Worm (Caenorhabditis elegans) whole organism, early embryonic: ENCODE data around the gene ZK287.7.

Experiments
- B0310.2 ChIP-seq: sonication (generic microtip); optimal IDR thresholded peaks from 2 replicates; lab custom pipeline; 2016; ENCODE audit warnings: mild to moderate bottlenecking, missing genetic modification characterization, missing compliant biosample characterization
- F13C5.2 ChIP-seq: sonication (generic microtip); optimal IDR thresholded peaks from 2 replicates; lab custom pipeline; 2017; ENCODE audit warnings: mild to moderate bottlenecking, missing genetic modification characterization, inconsistent platforms, missing compliant biosample characterization
- aly-1 ChIP-seq: sonication (generic microtip); optimal IDR thresholded peaks from 2 replicates; lab custom pipeline; 2016; ENCODE audit warnings: missing genetic modification characterization, missing compliant biosample characterization
- ama-1 ChIP-seq: fragments of 150-350 bp; optimal IDR thresholded peaks from 2 replicates; lab custom pipeline; 2014
- ceh-13 ChIP-seq: fragments of 200-800 bp; sonication (Bioruptor generic); optimal IDR thresholded peaks from 2 replicates; lab custom pipeline; 2018; ENCODE audit warnings: mild to moderate bottlenecking, missing genetic modification characterization, missing compliant biosample characterization
- ceh-36 ChIP-seq: sonication (generic microtip); optimal IDR thresholded peaks from 2 replicates; lab custom pipeline; 2016; ENCODE audit warnings: missing genetic modification characterization, inconsistent platforms, missing compliant biosample characterization
- ets-7 ChIP-seq: sonication (generic microtip); optimal IDR thresholded peaks from 2 replicates; lab custom pipeline; 2016; ENCODE audit warnings: missing genotype, missing genetic modification characterization, missing compliant biosample characterization
- flt-1 ChIP-seq: fragments of 200-800 bp; sonication (Bioruptor generic); IDR thresholded peaks from 2 replicates; pipeline ENCODE4 v1.3.6; 2022; ENCODE audit warnings: missing genetic modification characterization, missing compliant biosample characterization
- hmbx-1 ChIP-seq: sonication (generic microtip); optimal IDR thresholded peaks from 2 replicates; lab custom pipeline; 2016; ENCODE audit warnings: mild to moderate bottlenecking, missing genetic modification characterization, missing compliant biosample characterization
- hmg-4 ChIP-seq: fragments of 200-800 bp; sonication (Bioruptor generic); optimal IDR thresholded peaks from 2 replicates; lab custom pipeline; 2018; ENCODE audit warnings: mild to moderate bottlenecking, missing genetic modification characterization, missing compliant biosample characterization
- hnd-1 ChIP-seq: sonication (generic microtip); optimal IDR thresholded peaks from 2 replicates; lab custom pipeline; 2016; ENCODE audit warnings: missing genetic modification characterization, missing compliant biosample characterization
- pes-1 ChIP-seq: fragments of 200-800 bp; sonication (Bioruptor generic); IDR thresholded peaks from 2 replicates; pipeline ENCODE4 v1.3.6; 2022; ENCODE audit warnings: missing genetic modification reagents, missing genetic modification characterization, missing compliant biosample characterization
- scrt-1 ChIP-seq: fragments of 200-800 bp; sonication (Bioruptor generic); IDR thresholded peaks from 2 replicates; pipeline ENCODE4 v1.3.6; 2022; ENCODE audit warnings: missing genetic modification characterization, missing compliant biosample characterization
- sea-1 ChIP-seq: fragments of 200-800 bp; sonication (Bioruptor generic); conservative IDR thresholded peaks from 2 replicates; pipeline ENCODE4 v1.3.6; 2022; ENCODE audit warnings: missing genetic modification characterization, missing compliant biosample characterization
- tbx-11 ChIP-seq: fragments of 200-800 bp; sonication (Bioruptor generic); IDR thresholded peaks from 2 replicates; pipeline ENCODE4 v1.3.6; 2022; ENCODE audit warnings: missing genetic modification characterization, missing compliant biosample characterization
- tbx-37 ChIP-seq: fragments of 200-800 bp; sonication (Bioruptor generic); conservative IDR thresholded peaks from 2 replicates; pipeline ENCODE4 v1.3.6; 2022; ENCODE audit warnings: missing genetic modification reagents, missing genetic modification characterization, missing compliant biosample characterization
- tra-4 ChIP-seq: sonication (generic microtip); optimal IDR thresholded peaks from 2 replicates; lab custom pipeline; 2017; ENCODE audit warnings: missing genetic modification characterization, missing compliant biosample characterization

Gene ZK287.7

ce11 chrV:9714909-9715308 is 22.0 kb downstream of the ZK287.7 start, which contains the start of gene F40F9.3:
F40F9.3 (plus strand) TSS chrV:9715209.
- TF ChIP-seq ets-7 (no peak), pes-1 (GFP tag; lab: Robert Waterston, UW) (no peak), hmg-4 (GFP tag; lab: Kevin White, UChicago) (no peak), scrt-1 (GFP tag; lab: Robert Waterston, UW) (no peak), hmbx-1 (no peak), hnd-1 (tag; lab: Kevin White, UChicago) (no peak), F13C5.2 (tag; lab: Kevin White, UChicago) (no peak), tbx-11 (no peak), tbx-37 (GFP tag; lab: Robert Waterston, UW) (no peak), B0310.2 (no peak), sea-1 (no peak), ceh-13 (GFP tag; lab: Kevin White, UChicago) (no peak), flt-1 (GFP tag; lab: Robert Waterston, UW) (no peak), tra-4 (tag; lab: Kevin White, UChicago) (no peak), ama-1 (lab: Kevin White, UChicago) (no peak), ceh-36 (tag; lab: Kevin White, UChicago) (no peak), aly-1 (tag; lab: Kevin White, UChicago) (no peak)

ce11 chrV:9716397-9716796 is 23.5 kb downstream of the ZK287.7 start, which contains the start of gene str-188:
str-188 (plus strand) TSS chrV:9716697.
- TF ChIP-seq tbx-37 (GFP tag; lab: Robert Waterston, UW) (no peak), hmg-4 (GFP tag; lab: Kevin White, UChicago) (no peak), ceh-36 (tag; lab: Kevin White, UChicago) (no peak), ets-7 (no peak), B0310.2 (no peak), aly-1 (tag; lab: Kevin White, UChicago) (no peak), hnd-1 (tag; lab: Kevin White, UChicago) (no peak), pes-1 (GFP tag; lab: Robert Waterston, UW) (no peak), scrt-1 (GFP tag; lab: Robert Waterston, UW) (no peak), ama-1 (lab: Kevin White, UChicago) (no peak), ceh-13 (GFP tag; lab: Kevin White, UChicago) (no peak), tbx-11 (no peak), F13C5.2 (tag; lab: Kevin White, UChicago) (no peak), hmbx-1 (no peak)

- TF ChIP-seq hmg-4 (GFP tag; lab: Kevin White, UChicago), result no peak
- TF ChIP-seq hnd-1 (tag; lab: Kevin White, UChicago), result no peak
- TF ChIP-seq sea-1, result no peak
- TF ChIP-seq ets-7, result no peak
- no peak for TF ChIP-seq tra-4 (tag; lab: Kevin White, UChicago)
- TF ChIP-seq tbx-37 (GFP tag; lab: Robert Waterston, UW), result no peak
- no peak for TF ChIP-seq ceh-13 (GFP tag; lab: Kevin White, UChicago)
- TF ChIP-seq tbx-11, result no peak
- TF ChIP-seq ceh-36 (tag; lab: Kevin White, UChicago), result no peak
- no peak for TF ChIP-seq scrt-1 (GFP tag; lab: Robert Waterston, UW)
- no peak for TF ChIP-seq F13C5.2 (tag; lab: Kevin White, UChicago)
- no peak for TF ChIP-seq hmbx-1
- TF ChIP-seq flt-1 (GFP tag; lab: Robert Waterston, UW), result no peak
- TF ChIP-seq pes-1 (GFP tag; lab: Robert Waterston, UW), result no peak
- TF ChIP-seq B0310.2, result no peak
Measured at ce11 chrV:9724021-9724671, 31.3 kb downstream of the ZK287.7 start, which contains the start of gene slcr-46.3. slcr-46.3 (minus strand) TSS chrV:9724106.

ce11 chrV:9725719-9726118 is 32.9 kb downstream of the ZK287.7 start:
- TF ChIP-seq flt-1 (GFP tag; lab: Robert Waterston, UW) (no peak), B0310.2 (no peak), hnd-1 (tag; lab: Kevin White, UChicago) (no peak), hmbx-1 (no peak), tbx-37 (GFP tag; lab: Robert Waterston, UW) (no peak), pes-1 (GFP tag; lab: Robert Waterston, UW) (no peak), ets-7 (no peak), ama-1 (lab: Kevin White, UChicago) (no peak), hmg-4 (GFP tag; lab: Kevin White, UChicago) (no peak), ceh-36 (tag; lab: Kevin White, UChicago) (no peak), aly-1 (tag; lab: Kevin White, UChicago) (no peak), sea-1 (no peak), scrt-1 (GFP tag; lab: Robert Waterston, UW) (no peak), tra-4 (tag; lab: Kevin White, UChicago) (no peak), F13C5.2 (tag; lab: Kevin White, UChicago) (no peak)

ce11 chrV:9729462-9730162 is 36.8 kb downstream of the ZK287.7 start, which contains the start of the genes aagr-3 and drap-1:
aagr-3 (minus strand) TSS chrV:9729512.
drap-1 (plus strand) TSS chrV:9730106.
- TF ChIP-seq F13C5.2 (tag; lab: Kevin White, UChicago), result no peak
- TF ChIP-seq ceh-13 (GFP tag; lab: Kevin White, UChicago), result no peak
- no peak for TF ChIP-seq ets-7
- no peak for TF ChIP-seq tbx-37 (GFP tag; lab: Robert Waterston, UW)
- no peak for TF ChIP-seq pes-1 (GFP tag; lab: Robert Waterston, UW)
- no peak for TF ChIP-seq ceh-36 (tag; lab: Kevin White, UChicago)
- no peak for TF ChIP-seq flt-1 (GFP tag; lab: Robert Waterston, UW)
- TF ChIP-seq aly-1 (tag; lab: Kevin White, UChicago), result no peak
- no peak for TF ChIP-seq sea-1
